Worm (Caenorhabditis elegans) whole organism, young adult: ENCODE measurements around the gene sto-3.

ENCODE experiments used
- Y79H2A.3 ChIP-seq: fragments of 200-800 bp; sonication (Bioruptor generic); conservative IDR thresholded peaks from 2 replicates; pipeline ENCODE4 v1.3.6; 2022; ENCODE audit warnings: missing genetic modification reagents, missing genetic modification characterization, missing compliant biosample characterization
- akir-1 ChIP-seq: fragments of 200-800 bp; sonication (Bioruptor generic); optimal IDR thresholded peaks from 2 replicates; lab custom pipeline; 2018; ENCODE audit warnings: mild to moderate bottlenecking, missing genetic modification characterization, moderate library complexity, missing compliant biosample characterization
- lir-1 ChIP-seq: fragments of 200-800 bp; sonication (Bioruptor generic); conservative IDR thresholded peaks from 2 replicates; pipeline ENCODE4 v1.3.6; 2022; ENCODE audit warnings: missing genetic modification reagents, missing genetic modification characterization, missing compliant biosample characterization
- mcd-1 ChIP-seq: fragments of 200-800 bp; sonication (Bioruptor generic); IDR thresholded peaks from 2 replicates; pipeline ENCODE4 v1.3.6; 2022; ENCODE audit warnings: missing genetic modification reagents, missing genetic modification characterization, missing compliant biosample characterization
- rcor-1 ChIP-seq: fragments of 200-800 bp; sonication (Bioruptor generic); IDR thresholded peaks from 2 replicates; pipeline ENCODE4 v1.3.6; 2022; ENCODE audit warnings: missing genetic modification reagents, missing genetic modification characterization, missing compliant biosample characterization

- no peak for TF ChIP-seq rcor-1 (GFP tag; lab: Robert Waterston, UW)
- TF ChIP-seq akir-1, result no peak
- no peak for TF ChIP-seq lir-1
- TF ChIP-seq mcd-1 (GFP tag; lab: Robert Waterston, UW), result no peak
- no peak for TF ChIP-seq Y79H2A.3 (GFP tag; lab: Robert Waterston, UW)
These were observed 36.0 kb downstream of the sto-3 start for ce11 chrX:11585894-11586293.
